Worm (Caenorhabditis elegans): ENCODE results near the gene ZK470.6.

ce11 chrX:4157896-4158295 is 19.4 kb downstream of the ZK470.6 start:
- no peak for TF ChIP-seq flt-1 (GFP tag; IDR thresholded peaks at IDR 0.05)
- TF ChIP-seq aly-1 (tag; optimal IDR thresholded peaks at IDR 0.05) = no peak
- TF ChIP-seq ama-1 (optimal IDR thresholded peaks at IDR 0.05) = no peak
- TF ChIP-seq hmbx-1 (tag; optimal IDR thresholded peaks at IDR 0.05) = no peak
- peak; percentile 78 for TF ChIP-seq hmg-4 (GFP tag; optimal IDR thresholded peaks at IDR 0.05)
- TF ChIP-seq ceh-13 (GFP tag; optimal IDR thresholded peaks at IDR 0.05) = no peak
- TF ChIP-seq B0310.2 (tag; optimal IDR thresholded peaks at IDR 0.05) = no peak

All from whole organism, early embryonic.